Fruit fly (Drosophila melanogaster): Measurements from ENCODE around the gene CG7294.

CG7294 gene

DNA sequence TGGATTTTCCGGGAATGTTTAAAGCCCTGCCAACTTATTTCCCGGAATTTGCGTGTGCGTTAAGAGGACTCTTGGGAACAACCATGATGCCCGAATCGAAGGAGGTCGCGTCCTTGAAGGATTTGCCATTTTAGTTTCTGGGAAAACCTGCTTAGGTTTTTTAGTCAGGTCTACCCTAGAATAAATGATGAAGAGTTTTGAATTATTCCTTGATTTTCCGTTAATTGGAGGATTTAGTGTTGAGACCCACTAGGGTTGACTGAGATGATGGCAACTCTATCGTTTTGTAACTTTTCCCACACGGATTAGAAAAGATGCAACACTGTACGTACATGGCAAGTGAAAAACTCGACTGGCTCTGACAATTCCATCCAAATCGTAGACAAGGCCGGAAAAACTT, 37.8 kb downstream of the CG7294 start, which contains the start of gene dbf:
Gene dbf, plus strand, starts transcription at position 301 of the 400 bp plus-strand sequence.
- TF ChIP-seq Dll (optimal IDR thresholded peaks at IDR 0.05) (no peak), psq (optimal IDR thresholded peaks at IDR 0.05) (no peak), pan (optimal IDR thresholded peaks at IDR 0.05) (no peak), EcR (GFP tag; optimal IDR thresholded peaks at IDR 0.05) (no peak), CG8478 (optimal IDR thresholded peaks at IDR 0.05) (no peak), usp (GFP tag; optimal IDR thresholded peaks at IDR 0.05) (no peak)

DNA sequence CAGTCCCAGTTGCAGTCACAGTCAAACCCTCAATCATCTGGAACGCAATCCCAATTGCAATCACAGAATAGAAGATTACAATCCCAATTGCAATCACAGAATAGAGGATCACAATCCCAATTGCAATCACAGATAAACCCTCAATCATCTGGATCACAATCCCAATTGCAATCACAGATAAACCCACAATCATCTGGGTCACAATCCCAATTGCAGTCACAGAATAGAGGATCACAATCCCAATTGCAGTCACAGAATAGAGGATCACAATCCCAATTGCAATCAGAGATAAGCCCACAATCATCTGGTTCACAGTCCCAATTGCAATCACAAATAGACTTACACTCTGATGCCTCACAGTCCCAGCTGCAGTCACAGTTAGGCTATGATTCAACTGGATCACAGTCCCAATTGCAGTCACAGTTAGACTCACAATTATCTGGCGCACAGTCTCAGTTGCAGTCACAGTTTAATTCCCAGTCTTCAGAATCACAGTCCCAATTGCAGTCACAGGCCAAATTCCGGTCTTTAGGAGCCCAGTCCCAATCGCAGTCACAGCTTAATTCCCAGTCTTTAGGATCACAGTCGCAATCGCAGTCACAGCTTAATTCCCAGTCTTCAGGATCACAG, 41.2 kb downstream of the CG7294 start:
- TF ChIP-seq EcR (GFP tag; optimal IDR thresholded peaks at IDR 0.05) (no peak), psq (optimal IDR thresholded peaks at IDR 0.05) (no peak), pan (optimal IDR thresholded peaks at IDR 0.05) (no peak), usp (GFP tag; optimal IDR thresholded peaks at IDR 0.05) (no peak), Dll (optimal IDR thresholded peaks at IDR 0.05) (no peak), CG8478 (optimal IDR thresholded peaks at IDR 0.05) (no peak)

- no peak for TF ChIP-seq CG8478 (optimal IDR thresholded peaks at IDR 0.05)
- no peak for TF ChIP-seq Dll (optimal IDR thresholded peaks at IDR 0.05)
- TF ChIP-seq pan (optimal IDR thresholded peaks at IDR 0.05), result no peak
- TF ChIP-seq usp (GFP tag; optimal IDR thresholded peaks at IDR 0.05), result no peak
- TF ChIP-seq psq (optimal IDR thresholded peaks at IDR 0.05), result no peak
- TF ChIP-seq EcR (GFP tag; optimal IDR thresholded peaks at IDR 0.05), result no peak
Measured at dm6 chr2L:10646726-10647125, 42.3 kb downstream of the CG7294 start.

dm6 chr2L:10646115-10646514, 43.0 kb downstream of the CG7294 start, which contains the start of gene CG17097:
CG17097 (plus strand) TSS chr2L:10646415.
- TF ChIP-seq usp (GFP tag; optimal IDR thresholded peaks at IDR 0.05), result no peak
- no peak for TF ChIP-seq CG8478 (optimal IDR thresholded peaks at IDR 0.05)
- TF ChIP-seq psq (optimal IDR thresholded peaks at IDR 0.05), result no peak
- TF ChIP-seq Dll (optimal IDR thresholded peaks at IDR 0.05), result no peak
- no peak for TF ChIP-seq EcR (GFP tag; optimal IDR thresholded peaks at IDR 0.05)
- no peak for TF ChIP-seq pan (optimal IDR thresholded peaks at IDR 0.05)

dm6 chr2L:10643671-10644070, 45.4 kb downstream of the CG7294 start, which contains the start of gene CG18284:
CG18284 (plus strand) TSS chr2L:10643971.
- TF ChIP-seq EcR (GFP tag; optimal IDR thresholded peaks at IDR 0.05), result no peak
- no peak for TF ChIP-seq CG8478 (optimal IDR thresholded peaks at IDR 0.05)
- TF ChIP-seq psq (optimal IDR thresholded peaks at IDR 0.05), result no peak
- TF ChIP-seq usp (GFP tag; optimal IDR thresholded peaks at IDR 0.05), result no peak
- TF ChIP-seq Dll (optimal IDR thresholded peaks at IDR 0.05), result no peak
- TF ChIP-seq pan (optimal IDR thresholded peaks at IDR 0.05), result no peak

dm6 chr2L:10639631-10640030, 49.4 kb downstream of the CG7294 start, which contains the start of gene CG31872:
CG31872 (plus strand) TSS chr2L:10639931.
- TF ChIP-seq EcR (GFP tag; optimal IDR thresholded peaks at IDR 0.05), result no peak
- no peak for TF ChIP-seq usp (GFP tag; optimal IDR thresholded peaks at IDR 0.05)
- TF ChIP-seq CG8478 (optimal IDR thresholded peaks at IDR 0.05), result no peak

Data from whole organism.